Worm (Caenorhabditis elegans) whole organism, L1 larva: ENCODE measurements around the gene F36H9.4.

Experiments used
- C16A3.4 ChIP-seq: fragments of 150-350 bp; optimal IDR thresholded peaks from 2 replicates; lab custom pipeline; 2014; ENCODE audit warnings: missing biosample characterization, missing genetic modification characterization
- C34B4.2 ChIP-seq: sonication (generic microtip); optimal IDR thresholded peaks from 2 replicates; lab custom pipeline; 2017; ENCODE audit warnings: mild to moderate bottlenecking, missing genetic modification characterization, missing compliant biosample characterization
- aha-1 ChIP-seq: fragments of 150-350 bp; optimal IDR thresholded peaks from 2 replicates; lab custom pipeline; 2014; ENCODE audit warnings: missing biosample characterization, missing genetic modification characterization
- ama-1 ChIP-seq: fragments of 150-350 bp; optimal IDR thresholded peaks from 2 replicates; lab custom pipeline; 2014
- blmp-1 ChIP-seq: fragments of 150-350 bp; optimal IDR thresholded peaks from 2 replicates; lab custom pipeline; 2014; ENCODE audit warnings: missing biosample characterization, missing genetic modification characterization
- ceh-82 ChIP-seq, 3 experiments: fragments of 150-350 bp in 1 of 3; sonication (generic microtip) in 2 of 3; optimal IDR thresholded peaks; 2 replicates each; lab custom pipeline; 2014 to 2017; ENCODE audit warnings: missing biosample characterization in 3 of 3, missing genetic modification characterization in 3 of 3
- dpl-1 ChIP-seq, 3 experiments: fragments of 150-350 bp in 2 of 3; sonication (generic microtip) in 1 of 3; optimal IDR thresholded peaks; 2 replicates each; lab custom pipeline; 2014 to 2017; ENCODE audit warnings: missing biosample characterization in 3 of 3, missing genetic modification characterization in 3 of 3, missing genetic modification reagents in 3 of 3
- dsc-1 ChIP-seq: sonication (generic microtip); optimal IDR thresholded peaks from 2 replicates; lab custom pipeline; 2016; ENCODE audit warnings: mild to moderate bottlenecking, missing genetic modification characterization, missing compliant biosample characterization
- efl-1 ChIP-seq, 4 experiments: fragments of 150-350 bp; optimal IDR thresholded peaks in 3 of 4; peaks in 1 of 4; 1 replicate in 1 of 4; 2 replicates in 3 of 4; lab custom pipeline; 2014; ENCODE audit warnings: missing biosample characterization in 2 of 4, missing genetic modification characterization in 2 of 4, missing genetic modification reagents in 2 of 4
- efl-3 ChIP-seq: fragments of 200-800 bp; sonication (Bioruptor generic); optimal IDR thresholded peaks from 2 replicates; lab custom pipeline; 2018; ENCODE audit warnings: mild to moderate bottlenecking, missing genetic modification characterization, missing compliant biosample characterization
- fos-1 ChIP-seq: fragments of 150-350 bp; optimal IDR thresholded peaks from 2 replicates; lab custom pipeline; 2014; ENCODE audit warnings: missing biosample characterization, missing genetic modification characterization
- grh-1 ChIP-seq: fragments of 200-800 bp; sonication (Bioruptor generic); IDR thresholded peaks from 2 replicates; pipeline ENCODE4 v1.3.6; 2022; ENCODE audit warnings: missing genetic modification reagents, missing genetic modification characterization, missing compliant biosample characterization
- lin-13 ChIP-seq: fragments of 150-350 bp; optimal IDR thresholded peaks from 2 replicates; lab custom pipeline; 2014; ENCODE audit warnings: missing biosample characterization, missing genetic modification reagents, missing genetic modification characterization
- lin-35 ChIP-seq, 2 experiments: fragments of 150-350 bp; optimal IDR thresholded peaks; 2 replicates each; lab custom pipeline; 2014; ENCODE audit warnings: missing biosample characterization in 2 of 2, missing genetic modification characterization in 2 of 2, missing genetic modification reagents in 2 of 2
- lsy-2 ChIP-seq, 2 experiments: fragments of 150-350 bp; optimal IDR thresholded peaks; 2 replicates each; lab custom pipeline; 2014; ENCODE audit warnings: missing biosample characterization in 2 of 2, missing genetic modification characterization in 2 of 2
- mab-9 ChIP-seq: fragments of 200-800 bp; sonication (Bioruptor generic); IDR thresholded peaks from 2 replicates; pipeline ENCODE4 v1.3.6; 2022; ENCODE audit warnings: missing genetic modification reagents, missing genetic modification characterization, missing compliant biosample characterization
- mdl-1 ChIP-seq, 2 experiments: fragments of 150-350 bp; optimal IDR thresholded peaks; 2 replicates each; lab custom pipeline; 2014 to 2017; ENCODE audit warnings: missing biosample characterization in 2 of 2, missing genetic modification characterization in 2 of 2, inconsistent platforms in 1 of 2
- mef-2 ChIP-seq: fragments of 150-350 bp; optimal IDR thresholded peaks from 2 replicates; lab custom pipeline; 2014; ENCODE audit warnings: missing biosample characterization, missing genetic modification characterization
- nhr-11 ChIP-seq: fragments of 150-350 bp; optimal IDR thresholded peaks from 2 replicates; lab custom pipeline; 2014; ENCODE audit warnings: missing biosample characterization, missing genetic modification characterization
- nhr-12 ChIP-seq: sonication (generic microtip); optimal IDR thresholded peaks from 2 replicates; lab custom pipeline; 2017; ENCODE audit warnings: missing biosample characterization, missing genetic modification characterization
- nhr-20 ChIP-seq: sonication (generic microtip); optimal IDR thresholded peaks from 2 replicates; lab custom pipeline; 2016; ENCODE audit warnings: mild to moderate bottlenecking, missing genetic modification characterization, missing compliant biosample characterization
- nhr-47 ChIP-seq: sonication (generic microtip); optimal IDR thresholded peaks from 2 replicates; lab custom pipeline; 2016; ENCODE audit warnings: mild to moderate bottlenecking, missing genetic modification characterization, moderate library complexity, missing compliant biosample characterization
- nhr-85 ChIP-seq: sonication (generic microtip); peaks from one replicate; lab custom pipeline; 2016; ENCODE audit warnings: missing genetic modification characterization, inconsistent platforms, missing compliant biosample characterization
- nhr-90 ChIP-seq: sonication (generic microtip); optimal IDR thresholded peaks from 2 replicates; lab custom pipeline; 2016; ENCODE audit warnings: mild to moderate bottlenecking, missing genetic modification characterization, missing compliant biosample characterization; ENCODE audit not compliant: poor library complexity
- pax-3 ChIP-seq: fragments of 200-800 bp; sonication (Bioruptor generic); optimal IDR thresholded peaks from 2 replicates; lab custom pipeline; 2018; ENCODE audit warnings: mild to moderate bottlenecking, missing genetic modification characterization, moderate library complexity, missing compliant biosample characterization
- pqm-1 ChIP-seq: sonication (generic microtip); optimal IDR thresholded peaks from 3 replicates; lab custom pipeline; 2017; ENCODE audit warnings: missing biosample characterization, missing genetic modification characterization
- rnt-1 ChIP-seq: sonication (generic microtip); optimal IDR thresholded peaks from 2 replicates; lab custom pipeline; 2016; ENCODE audit warnings: mild to moderate bottlenecking, missing genetic modification characterization, moderate library complexity, missing compliant biosample characterization
- skn-1 ChIP-seq: fragments of 150-350 bp; optimal IDR thresholded peaks from 2 replicates; lab custom pipeline; 2014; ENCODE audit warnings: missing biosample characterization, missing genetic modification characterization
- snpc-4 ChIP-seq: fragments of 150-350 bp; optimal IDR thresholded peaks from 2 replicates; lab custom pipeline; 2014; ENCODE audit warnings: missing biosample characterization, missing genetic modification characterization
- snu-23 ChIP-seq: sonication (generic microtip); optimal IDR thresholded peaks from 2 replicates; lab custom pipeline; 2016; ENCODE audit warnings: missing genetic modification characterization, missing compliant biosample characterization
- sptf-1 ChIP-seq: fragments of 150-350 bp; optimal IDR thresholded peaks from 2 replicates; lab custom pipeline; 2014; ENCODE audit warnings: missing biosample characterization, missing genetic modification characterization
- sup-37 ChIP-seq: fragments of 200-800 bp; sonication (Bioruptor generic); optimal IDR thresholded peaks from 2 replicates; lab custom pipeline; 2018; ENCODE audit warnings: mild to moderate bottlenecking, missing genetic modification characterization, missing compliant biosample characterization
- swsn-7 ChIP-seq: sonication (generic microtip); optimal IDR thresholded peaks from 2 replicates; lab custom pipeline; 2016; ENCODE audit warnings: missing genetic modification characterization, missing compliant biosample characterization
- tbx-2 ChIP-seq: sonication (generic microtip); optimal IDR thresholded peaks from 2 replicates; lab custom pipeline; 2016; ENCODE audit warnings: missing genetic modification characterization, missing compliant biosample characterization
- tlp-1 ChIP-seq: fragments of 150-350 bp; optimal IDR thresholded peaks from 2 replicates; lab custom pipeline; 2014; ENCODE audit warnings: missing biosample characterization, missing genetic modification characterization
- unc-130 ChIP-seq: fragments of 150-350 bp; optimal IDR thresholded peaks from 2 replicates; lab custom pipeline; 2017; ENCODE audit warnings: missing biosample characterization, missing genetic modification characterization, inconsistent platforms
- unc-86 ChIP-seq: sonication (generic microtip); optimal IDR thresholded peaks from 2 replicates; lab custom pipeline; 2016; ENCODE audit warnings: missing genetic modification characterization, missing compliant biosample characterization
- unc-98 ChIP-seq: fragments of 200-800 bp; sonication (Bioruptor generic); IDR thresholded peaks from 2 replicates; pipeline ENCODE4 v1.3.6; 2022; ENCODE audit warnings: missing genetic modification characterization, missing compliant biosample characterization
- xbp-1 ChIP-seq: sonication (generic microtip); optimal IDR thresholded peaks from 2 replicates; lab custom pipeline; 2016; ENCODE audit warnings: missing genetic modification characterization, missing compliant biosample characterization

Gene F36H9.4

ce11 chrV:1779136-1779535, at the start of gene F36H9.4:
TSS of gene F36H9.4 (minus strand) at chrV:1779236.
- TF ChIP-seq blmp-1 (tag; lab: Kevin White, UChicago) (peak; percentile 20), nhr-47 (tag; lab: Kevin White, UChicago) (no peak)

- TF ChIP-seq blmp-1 (tag; lab: Kevin White, UChicago), result no peak
- TF ChIP-seq snpc-4 (tag; lab: Kevin White, UChicago), result no peak
- no peak for TF ChIP-seq tlp-1 (tag; lab: Kevin White, UChicago)
- no peak for TF ChIP-seq efl-3
- TF ChIP-seq aha-1 (tag; lab: Kevin White, UChicago), result no peak
- TF ChIP-seq unc-98 (GFP tag; lab: Robert Waterston, UW), result no peak
- TF ChIP-seq nhr-85 (tag; lab: Kevin White, UChicago), result no peak
- TF ChIP-seq mdl-1 (tag; optimal IDR thresholded peaks at IDR 0.05; lab: Kevin White, UChicago), result no peak
- no peak for TF ChIP-seq ama-1 (lab: Kevin White, UChicago)
- no peak for TF ChIP-seq C34B4.2 (tag; lab: Kevin White, UChicago)
- TF ChIP-seq, all 84 proteins: peak for 0
Observed at ce11 chrV:1824528-1824927, 45.5 kb upstream of the F36H9.4 start.

ce11 chrV:1821287-1821686, 42.3 kb upstream of the F36H9.4 start, which contains the start of the genes gly-7 and mrpl-39:
TSS of gene gly-7 (minus strand) at chrV:1821323.
TSS of gene mrpl-39 (plus strand) at chrV:1821579.
- TF ChIP-seq efl-1 (optimal IDR thresholded peaks at IDR 0.05; lab: Kevin White, UChicago) (peak; percentile 21 to 52), efl-1 (GFP tag; optimal IDR thresholded peaks at IDR 0.05 in 1 of 2; lab: Kevin White, UChicago) (peak; percentile 45 to 93), grh-1 (GFP tag; lab: Robert Waterston, UW) (no peak), unc-130 (tag; lab: Kevin White, UChicago) (peak; percentile 20), snu-23 (GFP tag; lab: Kevin White, UChicago) (peak; percentile 48), ceh-82 (tag; optimal IDR thresholded peaks at IDR 0.05; lab: Kevin White, UChicago) (peak in 1 of 3 experiments; percentile 27), nhr-85 (tag; lab: Kevin White, UChicago) (peak; percentile 6), fos-1 (tag; lab: Kevin White, UChicago) (no peak), mab-9 (GFP tag; lab: Robert Waterston, UW) (no peak), nhr-12 (no peak), nhr-20 (tag; lab: Kevin White, UChicago) (peak; percentile 30), nhr-90 (tag; lab: Kevin White, UChicago) (peak; percentile 2), tbx-2 (peak; percentile 32), lsy-2 (tag; optimal IDR thresholded peaks at IDR 0.05; lab: Kevin White, UChicago) (peak in 1 of 2 experiments; percentile 27), dpl-1 (GFP tag; optimal IDR thresholded peaks at IDR 0.05; lab: Kevin White, UChicago) (peak in 2 of 3 experiments; percentile 34 to 48), swsn-7 (tag; lab: Kevin White, UChicago) (peak; percentile 11), rnt-1 (tag; lab: Kevin White, UChicago) (peak; percentile 53), dsc-1 (tag; lab: Kevin White, UChicago) (peak; percentile 21), mef-2 (tag; lab: Kevin White, UChicago) (no peak), C16A3.4 (tag; lab: Kevin White, UChicago) (peak; percentile 11), mdl-1 (tag; optimal IDR thresholded peaks at IDR 0.05; lab: Kevin White, UChicago) (no peak), lin-13 (no peak), skn-1 (tag; lab: Kevin White, UChicago) (peak; percentile 34), pax-3 (tag; lab: Kevin White, UChicago) (no peak), nhr-47 (tag; lab: Kevin White, UChicago) (peak; percentile 33), sptf-1 (no peak), xbp-1 (tag; lab: Kevin White, UChicago) (peak; percentile 28), pqm-1 (tag; lab: Kevin White, UChicago) (no peak), lin-35 (GFP tag; optimal IDR thresholded peaks at IDR 0.05; lab: Kevin White, UChicago) (peak; percentile 15 to 52)

ce11 chrV:1820749-1821148, 41.7 kb upstream of the F36H9.4 start:
- TF ChIP-seq xbp-1 (tag; lab: Kevin White, UChicago), result no peak
- no peak for TF ChIP-seq tbx-2
- TF ChIP-seq lin-35 (GFP tag; optimal IDR thresholded peaks at IDR 0.05; lab: Kevin White, UChicago), result peak in 1 of 2 experiments; percentile 1
- peak in 1 of 3 experiments; percentile 2 for TF ChIP-seq dpl-1 (GFP tag; optimal IDR thresholded peaks at IDR 0.05; lab: Kevin White, UChicago)
- no peak for TF ChIP-seq tlp-1 (tag; lab: Kevin White, UChicago)
- TF ChIP-seq efl-1 (optimal IDR thresholded peaks at IDR 0.05; lab: Kevin White, UChicago), result peak in 1 of 2 experiments; percentile 2
- TF ChIP-seq efl-1 (GFP tag; optimal IDR thresholded peaks at IDR 0.05 in 1 of 2; lab: Kevin White, UChicago), result peak; percentile 35 to 94
- no peak for TF ChIP-seq nhr-11 (tag; lab: Kevin White, UChicago)
- no peak for TF ChIP-seq grh-1 (GFP tag; lab: Robert Waterston, UW)
- no peak for TF ChIP-seq fos-1 (tag; lab: Kevin White, UChicago)
- TF ChIP-seq unc-86 (tag; lab: Kevin White, UChicago), result no peak
- no peak for TF ChIP-seq nhr-90 (tag; lab: Kevin White, UChicago)
- no peak for TF ChIP-seq unc-130 (tag; lab: Kevin White, UChicago)
- no peak for TF ChIP-seq sptf-1
- TF ChIP-seq sup-37 (GFP tag; lab: Kevin White, UChicago), result no peak
